Worm (Caenorhabditis elegans): ENCODE measurements around the gene ppm-1.D.

DNA sequence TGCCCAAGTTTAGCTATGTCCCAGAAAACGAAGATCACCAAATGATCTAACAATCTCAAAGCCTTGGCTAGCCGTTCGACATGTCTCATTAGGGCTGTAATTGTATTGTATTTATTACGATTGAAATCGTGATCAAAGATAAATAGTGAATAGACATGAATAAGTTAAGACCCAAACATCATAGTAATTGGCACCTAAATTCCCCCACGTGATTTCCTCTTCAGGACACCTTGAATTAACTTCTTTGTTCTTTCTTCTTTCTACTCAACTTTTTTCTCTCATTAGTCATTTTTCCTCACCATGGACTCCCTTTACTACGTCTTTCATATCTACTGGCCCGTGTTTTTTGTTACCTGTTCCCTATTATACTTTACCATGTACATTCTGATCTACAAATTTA, 31.3 kb downstream of the ppm-1.D start, which contains the start of gene srd-69:
- no peak for TF ChIP-seq ceh-82 (tag; optimal IDR thresholded peaks at IDR 0.05)
- no peak for TF ChIP-seq F49E8.2 (tag; optimal IDR thresholded peaks at IDR 0.05; ENCODE audit: borderline replicate concordance)
- no peak for TF ChIP-seq mxl-2 (GFP tag; conservative IDR thresholded peaks at IDR 0.05)
- no peak for TF ChIP-seq snpc-4 (tag; optimal IDR thresholded peaks at IDR 0.05)
- TF ChIP-seq nhr-76 (tag; optimal IDR thresholded peaks at IDR 0.05), result no peak
- no peak for TF ChIP-seq gei-8 (GFP tag; optimal IDR thresholded peaks at IDR 0.05)
- no peak for TF ChIP-seq unc-130 (GFP tag; optimal IDR thresholded peaks at IDR 0.05)
- no peak for TF ChIP-seq egl-27 (tag; optimal IDR thresholded peaks at IDR 0.05)
- TF ChIP-seq mdt-29 (GFP tag; IDR thresholded peaks at IDR 0.05), result no peak
- TF ChIP-seq dpl-1 (GFP tag; optimal IDR thresholded peaks at IDR 0.05), result no peak
- no peak for TF ChIP-seq zag-1 (tag; optimal IDR thresholded peaks at IDR 0.05)
- no peak for TF ChIP-seq aly-2 (tag; optimal IDR thresholded peaks at IDR 0.05)
- no peak for TF ChIP-seq nhr-6 (tag; optimal IDR thresholded peaks at IDR 0.05)
